Worm (Caenorhabditis elegans) whole organism, L2 larva: ENCODE results near the gene rsp-6.

ENCODE experiments used
- F13H6.1 ChIP-seq: sonication (generic microtip); optimal IDR thresholded peaks from 2 replicates; lab custom pipeline; 2016; ENCODE audit warnings: missing genetic modification characterization, missing compliant biosample characterization
- aly-2 ChIP-seq: fragments of 150-350 bp; optimal IDR thresholded peaks from 2 replicates; lab custom pipeline; 2014; ENCODE audit warnings: missing biosample characterization, missing genetic modification characterization
- blmp-1 ChIP-seq: sonication (generic microtip); optimal IDR thresholded peaks from 2 replicates; lab custom pipeline; 2017; ENCODE audit warnings: missing genetic modification characterization, mild to moderate bottlenecking, missing compliant biosample characterization, antibody characterized with exemption, moderate library complexity; ENCODE audit not compliant: insufficient read depth
- ceh-16 ChIP-seq: fragments of 150-350 bp; optimal IDR thresholded peaks from 2 replicates; lab custom pipeline; 2014; ENCODE audit warnings: missing biosample characterization, missing genetic modification characterization
- egl-27 ChIP-seq: sonication (generic microtip); optimal IDR thresholded peaks from 3 replicates; lab custom pipeline; 2017; ENCODE audit warnings: missing biosample characterization, missing genetic modification reagents, missing genetic modification characterization
- elt-3 ChIP-seq: sonication (generic microtip); optimal IDR thresholded peaks from 2 replicates; lab custom pipeline; 2017; ENCODE audit warnings: missing biosample characterization, missing genetic modification characterization
- fos-1 ChIP-seq: fragments of 150-350 bp; optimal IDR thresholded peaks from 2 replicates; lab custom pipeline; 2014; ENCODE audit warnings: missing biosample characterization, missing genetic modification characterization
- nhr-11 ChIP-seq: fragments of 150-350 bp; optimal IDR thresholded peaks from 2 replicates; lab custom pipeline; 2014; ENCODE audit warnings: missing biosample characterization, missing genetic modification characterization
- nhr-237 ChIP-seq: fragments of 150-350 bp; optimal IDR thresholded peaks from 2 replicates; lab custom pipeline; 2014; ENCODE audit warnings: missing biosample characterization, missing genetic modification characterization
- nhr-77 ChIP-seq: fragments of 150-350 bp; optimal IDR thresholded peaks from 2 replicates; lab custom pipeline; 2014; ENCODE audit warnings: missing biosample characterization, missing genetic modification characterization
- skn-1 ChIP-seq: sonication (generic microtip); optimal IDR thresholded peaks from 2 replicates; lab custom pipeline; 2017; ENCODE audit warnings: missing biosample characterization, missing genetic modification characterization

DNA sequence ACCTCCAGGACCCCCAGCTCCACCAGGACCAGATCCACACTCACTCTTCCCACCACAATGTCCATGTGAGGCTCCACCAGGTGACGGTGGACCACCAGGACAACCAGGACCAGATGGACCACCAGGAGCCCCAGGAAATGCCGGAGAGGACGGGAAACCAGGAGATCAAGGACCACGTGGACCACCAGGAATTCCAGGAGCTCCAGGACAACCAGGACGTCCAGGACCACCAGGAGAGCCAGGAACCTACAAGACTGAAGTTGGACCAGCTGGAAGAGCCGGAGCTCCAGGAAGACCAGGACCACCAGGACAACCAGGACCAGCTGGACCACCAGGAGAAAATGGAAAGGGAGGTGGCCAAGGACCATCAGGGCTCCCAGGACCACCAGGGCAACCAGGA lies 36.9 kb downstream of the rsp-6 start:
- no peak for TF ChIP-seq egl-27 (tag; lab: Kevin White, UChicago)
- TF ChIP-seq nhr-77 (tag; lab: Kevin White, UChicago): no peak
- no peak for TF ChIP-seq nhr-237 (tag; lab: Kevin White, UChicago)
- no peak for TF ChIP-seq F13H6.1 (tag; lab: Kevin White, UChicago)
- no peak for TF ChIP-seq blmp-1
- TF ChIP-seq fos-1 (tag; lab: Kevin White, UChicago): no peak
- TF ChIP-seq ceh-16 (tag; lab: Kevin White, UChicago): no peak
- no peak for TF ChIP-seq elt-3 (tag; lab: Kevin White, UChicago)
- no peak for TF ChIP-seq aly-2
- TF ChIP-seq skn-1 (tag; lab: Kevin White, UChicago): no peak
- no peak for TF ChIP-seq nhr-11 (tag; lab: Kevin White, UChicago)
